Worm (Caenorhabditis elegans) whole organism, L4 larva: ENCODE measurements around the gene C45H4.18.

ENCODE experiments used
- R02D3.7 ChIP-seq: fragments of 150-350 bp; sonication (generic microtip); optimal IDR thresholded peaks from 3 replicates; lab custom pipeline; 2014; ENCODE audit warnings: missing biosample characterization, missing genetic modification characterization
- dpl-1 ChIP-seq: fragments of 150-350 bp; optimal IDR thresholded peaks from 2 replicates; lab custom pipeline; 2014; ENCODE audit warnings: missing biosample characterization, missing genetic modification reagents, missing genetic modification characterization
- nhr-237 ChIP-seq: sonication (generic microtip); optimal IDR thresholded peaks from 2 replicates; lab custom pipeline; 2017; ENCODE audit warnings: missing biosample characterization, missing genetic modification characterization
- nhr-28 ChIP-seq: fragments of 150-350 bp; optimal IDR thresholded peaks from 2 replicates; lab custom pipeline; 2014; ENCODE audit warnings: missing biosample characterization, missing genetic modification characterization
- nhr-76 ChIP-seq: fragments of 150-350 bp; optimal IDR thresholded peaks from 2 replicates; lab custom pipeline; 2014; ENCODE audit warnings: missing biosample characterization, missing genetic modification characterization
- ztf-11 ChIP-seq: fragments of 150-350 bp; optimal IDR thresholded peaks from 2 replicates; lab custom pipeline; 2014; ENCODE audit warnings: missing biosample characterization, missing genetic modification characterization

DNA sequence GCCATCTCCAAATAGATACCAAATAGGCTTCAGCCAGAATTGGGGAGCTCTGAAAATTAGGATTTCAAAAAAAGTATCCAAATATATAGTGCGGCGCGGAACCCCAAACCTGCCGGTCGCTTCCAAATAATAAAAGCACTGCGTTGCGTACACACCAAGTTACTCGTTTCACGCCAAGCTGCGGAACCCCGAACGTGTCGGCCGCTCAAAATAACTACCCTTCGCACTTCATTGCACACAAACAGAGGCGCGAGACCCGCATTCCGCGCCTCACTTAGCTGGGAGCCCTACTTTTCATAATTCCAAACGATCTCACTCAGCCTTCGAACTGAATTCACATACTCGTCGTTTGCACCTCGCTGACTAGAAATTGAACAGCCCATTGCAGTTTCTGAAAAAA is 24.3 kb downstream of the C45H4.18 start:
- TF ChIP-seq nhr-237 (tag; lab: Kevin White, UChicago) (no peak), R02D3.7 (tag; lab: Kevin White, UChicago) (no peak), dpl-1 (GFP tag; lab: Kevin White, UChicago) (no peak), nhr-28 (tag; lab: Kevin White, UChicago) (no peak), nhr-76 (no peak), ztf-11 (no peak)
